Fruit fly (Drosophila melanogaster) whole organism, embryonic: Measurements from ENCODE around the gene jus.

Source experiments
- Blimp-1 ChIP-seq: fragments of 200-800 bp; sonication (Bioruptor generic); optimal IDR thresholded peaks from 3 replicates; lab custom pipeline; 2018; ENCODE audit warnings: missing biosample characterization, missing genetic modification characterization, mild to moderate bottlenecking, moderate library complexity, missing genetic modification reagents
- Bteb2 ChIP-seq: fragments of 200-800 bp; sonication (Bioruptor generic); optimal IDR thresholded peaks from 2 replicates; lab custom pipeline; 2016; ENCODE audit warnings: missing biosample characterization, missing genetic modification characterization
- CG1024 ChIP-seq: fragments of 200-800 bp; sonication (Bioruptor generic); IDR thresholded peaks from 2 replicates; pipeline ENCODE4 v1.3.6; 2022; ENCODE audit warnings: missing biosample characterization, missing genetic modification characterization
- CG10654 ChIP-seq: fragments of 200-800 bp; sonication (Bioruptor generic); optimal IDR thresholded peaks from 2 replicates; lab custom pipeline; 2016; ENCODE audit warnings: missing biosample characterization, missing genetic modification characterization
- CG10959 ChIP-seq: fragments of 200-800 bp; sonication (Bioruptor generic); IDR thresholded peaks from 2 replicates; pipeline ENCODE4 v1.3.6; 2022; ENCODE audit warnings: missing biosample characterization, missing genetic modification characterization
- CG11093 ChIP-seq: fragments of 200-800 bp; sonication (Bioruptor generic); IDR thresholded peaks from 3 replicates; pipeline ENCODE4 v1.3.6; 2022; ENCODE audit warnings: missing biosample characterization, missing genetic modification characterization
- CG11504 ChIP-seq: fragments of 200-800 bp; sonication (Bioruptor generic); optimal IDR thresholded peaks from 3 replicates; lab custom pipeline; 2019; ENCODE audit warnings: missing biosample characterization, mild to moderate bottlenecking, missing genetic modification characterization, moderate library complexity
- CG12104 ChIP-seq: fragments of 200-800 bp; sonication (Bioruptor generic); optimal IDR thresholded peaks from 3 replicates; lab custom pipeline; 2016; ENCODE audit warnings: missing biosample characterization, missing genetic modification characterization
- CG12219 ChIP-seq: fragments of 200-800 bp; sonication (Bioruptor generic); optimal IDR thresholded peaks from 3 replicates; lab custom pipeline; 2018; ENCODE audit warnings: missing biosample characterization, mild to moderate bottlenecking, missing genetic modification characterization
- CG13287 ChIP-seq: fragments of 200-800 bp; sonication (Bioruptor generic); IDR thresholded peaks from 2 replicates; pipeline ENCODE4 v1.3.6; 2022; ENCODE audit warnings: missing biosample characterization, missing genetic modification characterization; ENCODE audit not compliant: partially characterized antibody
- CG15073 ChIP-seq: fragments of 200-800 bp; sonication (Bioruptor generic); optimal IDR thresholded peaks from 2 replicates; lab custom pipeline; 2016; ENCODE audit warnings: missing biosample characterization, missing genetic modification characterization
- CG1529 ChIP-seq: fragments of 200-800 bp; sonication (Bioruptor generic); optimal IDR thresholded peaks from 3 replicates; lab custom pipeline; 2018; ENCODE audit warnings: missing biosample characterization, missing genetic modification characterization
- CG1603 ChIP-seq: fragments of 200-800 bp; sonication (Bioruptor generic); optimal IDR thresholded peaks from 2 replicates; lab custom pipeline; 2019; ENCODE audit warnings: missing biosample characterization, mild to moderate bottlenecking, missing genetic modification characterization, moderate library complexity
- CG1647 ChIP-seq: fragments of 200-800 bp; sonication (Bioruptor generic); optimal IDR thresholded peaks from 3 replicates; lab custom pipeline; 2016; ENCODE audit warnings: missing biosample characterization, missing genetic modification characterization
- CG17385 ChIP-seq: fragments of 200-800 bp; sonication (Bioruptor generic); optimal IDR thresholded peaks from 3 replicates; lab custom pipeline; 2018; ENCODE audit warnings: missing biosample characterization, mild to moderate bottlenecking, missing genetic modification characterization
- CG18599 ChIP-seq: fragments of 200-800 bp; sonication (Bioruptor generic); optimal IDR thresholded peaks from 3 replicates; lab custom pipeline; 2017; ENCODE audit warnings: missing biosample characterization, missing genetic modification characterization, mild to moderate bottlenecking, moderate library complexity, missing genetic modification reagents
- CG2678 ChIP-seq: fragments of 200-800 bp; sonication (Bioruptor generic); optimal IDR thresholded peaks from 3 replicates; lab custom pipeline; 2019; ENCODE audit warnings: missing biosample characterization, mild to moderate bottlenecking, missing genetic modification characterization, moderate library complexity
- CG2889 ChIP-seq: fragments of 200-800 bp; sonication (Bioruptor generic); IDR thresholded peaks from 3 replicates; pipeline ENCODE4 v1.3.6; 2022; ENCODE audit warnings: missing biosample characterization, missing genetic modification characterization
- CG33557 ChIP-seq: fragments of 200-800 bp; sonication (Bioruptor generic); optimal IDR thresholded peaks from 2 replicates; lab custom pipeline; 2019; ENCODE audit warnings: missing biosample characterization, mild to moderate bottlenecking, missing genetic modification characterization, moderate library complexity
- CG3726 ChIP-seq: fragments of 200-800 bp; sonication (Bioruptor generic); IDR thresholded peaks from 3 replicates; pipeline ENCODE4, ENCODE4 v1.3.6; 2022; ENCODE audit warnings: missing biosample characterization, missing genetic modification characterization
- CG4404 ChIP-seq: fragments of 200-800 bp; sonication (Bioruptor generic); IDR thresholded peaks from 2 replicates; pipeline ENCODE4 v1.3.6; 2022; ENCODE audit warnings: missing biosample characterization, missing genetic modification characterization
- CG4424 ChIP-seq: fragments of 200-800 bp; sonication (Bioruptor generic); optimal IDR thresholded peaks from 3 replicates; lab custom pipeline; 2016; ENCODE audit warnings: missing biosample characterization, missing genetic modification characterization
- CG4820 ChIP-seq: fragments of 200-800 bp; sonication (Bioruptor generic); optimal IDR thresholded peaks from 3 replicates; lab custom pipeline; 2016; ENCODE audit warnings: missing biosample characterization, missing genetic modification characterization
- CG6765 ChIP-seq: fragments of 200-800 bp; sonication (Bioruptor generic); optimal IDR thresholded peaks from 3 replicates; lab custom pipeline; 2017; ENCODE audit warnings: missing biosample characterization, mild to moderate bottlenecking, missing genetic modification characterization
- CG7839 ChIP-seq: fragments of 200-800 bp; sonication (Bioruptor generic); optimal IDR thresholded peaks from 3 replicates; lab custom pipeline; 2018; ENCODE audit warnings: missing biosample characterization, mild to moderate bottlenecking, missing genetic modification characterization, moderate library complexity
- CG8944 ChIP-seq: fragments of 200-800 bp; sonication (Bioruptor generic); optimal IDR thresholded peaks from 3 replicates; lab custom pipeline; 2016; ENCODE audit warnings: missing biosample characterization, missing genetic modification characterization
- Dad ChIP-seq: fragments of 200-800 bp; sonication (Bioruptor generic); optimal IDR thresholded peaks from 3 replicates; lab custom pipeline; 2016; ENCODE audit warnings: missing biosample characterization, missing genetic modification characterization
- E2f2 ChIP-seq: fragments of 200-800 bp; sonication (Bioruptor generic); IDR thresholded peaks from 2 replicates; pipeline ENCODE4 v1.3.6; 2022; ENCODE audit warnings: missing biosample characterization, missing genetic modification characterization
- H15 ChIP-seq: fragments of 200-800 bp; sonication (Bioruptor generic); IDR thresholded peaks from 3 replicates; pipeline ENCODE4 v1.3.6; 2022; ENCODE audit warnings: missing biosample characterization, missing genetic modification characterization
- HLHmδ ChIP-seq: fragments of 200-800 bp; sonication (Bioruptor generic); optimal IDR thresholded peaks from 2 replicates; lab custom pipeline; 2018; ENCODE audit warnings: missing biosample characterization, mild to moderate bottlenecking, missing genetic modification characterization, moderate library complexity
- Neu2 ChIP-seq: fragments of 200-800 bp; sonication (Bioruptor generic); optimal IDR thresholded peaks from 3 replicates; lab custom pipeline; 2016; ENCODE audit warnings: missing biosample characterization, missing genetic modification characterization, borderline replicate concordance
- Oaz ChIP-seq: fragments of 200-800 bp; sonication (Bioruptor generic); IDR thresholded peaks from 2 replicates; pipeline ENCODE4 v1.3.6; 2022; ENCODE audit warnings: missing biosample characterization, missing genetic modification characterization
- Ravus ChIP-seq: fragments of 200-800 bp; sonication (Bioruptor generic); IDR thresholded peaks from 2 replicates; pipeline ENCODE4 v1.3.6; 2022; ENCODE audit warnings: missing biosample characterization, missing genetic modification characterization
- Ssrp ChIP-seq: fragments of 200-800 bp; sonication (Bioruptor generic); optimal IDR thresholded peaks from 2 replicates; lab custom pipeline; 2018; ENCODE audit warnings: missing biosample characterization, mild to moderate bottlenecking, missing genetic modification characterization, moderate library complexity
- amos ChIP-seq: fragments of 200-800 bp; sonication (Bioruptor generic); IDR thresholded peaks from 2 replicates; pipeline ENCODE4 v1.3.6; 2022; ENCODE audit warnings: missing biosample characterization, missing genetic modification characterization; ENCODE audit not compliant: partially characterized antibody
- bigmax ChIP-seq: fragments of 200-800 bp; sonication (Bioruptor generic); optimal IDR thresholded peaks from 2 replicates; lab custom pipeline; 2018; ENCODE audit warnings: missing biosample characterization, mild to moderate bottlenecking, missing genetic modification characterization
- bowl ChIP-seq: fragments of 200-800 bp; sonication (Bioruptor generic); IDR thresholded peaks from 2 replicates; pipeline ENCODE4 v1.3.6; 2022; ENCODE audit warnings: missing biosample characterization, missing genetic modification characterization
- br ChIP-seq: fragments of >200 bp; optimal IDR thresholded peaks from 2 replicates; lab custom pipeline; 2017
- cad ChIP-seq: fragments of >200 bp; optimal IDR thresholded peaks from 2 replicates; lab custom pipeline; 2017; ENCODE audit warnings: missing biosample characterization, missing genetic modification characterization
- chn ChIP-seq: fragments of 200-800 bp; sonication (Bioruptor generic); optimal IDR thresholded peaks from 2 replicates; lab custom pipeline; 2016; ENCODE audit warnings: missing biosample characterization, missing genetic modification characterization
- eve ChIP-seq, 2 experiments: fragments of >200 bp; optimal IDR thresholded peaks; 2 replicates each; lab custom pipeline; 2017; ENCODE audit warnings: missing biosample characterization in 2 of 2, missing genetic modification characterization in 2 of 2
- eyg ChIP-seq: fragments of 200-800 bp; sonication (Bioruptor generic); optimal IDR thresholded peaks from 3 replicates; lab custom pipeline; 2016; ENCODE audit warnings: missing biosample characterization, missing genetic modification characterization
- ftz-f1 ChIP-seq: fragments of 200-800 bp; sonication (Bioruptor generic); optimal IDR thresholded peaks from 2 replicates; lab custom pipeline; 2016; ENCODE audit warnings: missing biosample characterization, missing genetic modification characterization
- h ChIP-seq: fragments of >200 bp; optimal IDR thresholded peaks from 2 replicates; lab custom pipeline; 2017
- nerfin-2 ChIP-seq: fragments of 200-800 bp; sonication (Bioruptor generic); IDR thresholded peaks from 2 replicates; pipeline ENCODE4 v1.3.6; 2022; ENCODE audit warnings: missing biosample characterization, missing genetic modification characterization; ENCODE audit not compliant: partially characterized antibody
- pnt ChIP-seq: fragments of 200-800 bp; sonication (Bioruptor generic); optimal IDR thresholded peaks from 3 replicates; lab custom pipeline; 2016; ENCODE audit warnings: missing biosample characterization, missing genetic modification characterization
- prd ChIP-seq, 3 experiments: fragments of >200 bp in 2 of 3; fragments of 200-800 bp in 1 of 3; sonication (Bioruptor generic) in 1 of 3; optimal IDR thresholded peaks in 2 of 3; IDR thresholded peaks in 1 of 3; 2 replicates in 2 of 3; 3 replicates in 1 of 3; pipeline versions ENCODE4 v1.3.6 to Lab custom; 2017 to 2022; ENCODE audit warnings: missing biosample characterization in 1 of 3, missing genetic modification characterization in 1 of 3
- sens-2 ChIP-seq: fragments of 200-800 bp; sonication (Bioruptor generic); IDR thresholded peaks from 2 replicates; pipeline ENCODE4 v1.3.6; 2022; ENCODE audit warnings: missing biosample characterization, missing genetic modification characterization
- sim ChIP-seq: fragments of 200-800 bp; sonication (Bioruptor generic); IDR thresholded peaks from 2 replicates; pipeline ENCODE4 v1.3.6; 2022; ENCODE audit warnings: missing biosample characterization, missing genetic modification characterization
- sob ChIP-seq: fragments of 200-800 bp; sonication (Bioruptor generic); IDR thresholded peaks from 2 replicates; pipeline ENCODE4 v1.3.6; 2022; ENCODE audit warnings: missing biosample characterization, missing genetic modification characterization
- tin ChIP-seq: fragments of 200-800 bp; sonication (Bioruptor generic); optimal IDR thresholded peaks from 3 replicates; lab custom pipeline; 2016; ENCODE audit warnings: missing biosample characterization, missing genetic modification characterization
- vfl ChIP-seq: fragments of 200-800 bp; sonication (Bioruptor generic); optimal IDR thresholded peaks from 2 replicates; lab custom pipeline; 2016; ENCODE audit warnings: missing biosample characterization, missing genetic modification characterization
- zen2 ChIP-seq: fragments of 200-800 bp; sonication (Bioruptor generic); IDR thresholded peaks from 3 replicates; pipeline ENCODE4 v1.3.6; 2022; ENCODE audit warnings: missing biosample characterization, missing genetic modification characterization; ENCODE audit not compliant: partially characterized antibody

The jus gene

DNA sequence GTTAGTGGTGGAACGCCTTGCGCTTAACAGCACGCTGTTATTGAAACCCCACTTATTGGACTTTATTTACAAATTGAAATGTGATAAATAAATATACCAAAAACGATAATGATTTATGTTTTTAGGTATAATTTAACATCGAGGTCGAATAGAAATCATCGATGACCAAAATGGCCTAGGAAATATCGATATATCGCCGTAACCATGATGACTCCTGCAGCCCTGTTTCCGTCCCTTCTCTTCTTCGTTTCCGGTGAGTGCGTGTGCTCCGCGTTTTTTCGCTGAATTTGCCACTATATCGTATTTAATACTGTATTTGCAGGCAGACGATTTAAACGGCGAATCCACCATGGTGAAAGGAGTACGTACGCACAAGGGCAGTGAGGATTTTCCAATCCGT lies 25.2 kb upstream of the jus start, which contains the start of gene eEF1gamma (continued):
- peak; percentile 60 for TF ChIP-seq pnt (GFP tag; lab: Kevin White, UChicago)
- TF ChIP-seq br (lab: Kevin White, UChicago) = no peak
- peak; percentile 90 for TF ChIP-seq sim (GFP tag; lab: Robert Waterston, UW)
- peak; percentile 82 for TF ChIP-seq E2f2
- TF ChIP-seq CG33557 = peak; percentile 95
- peak; percentile 95 for TF ChIP-seq Dad (GFP tag; lab: Kevin White, UChicago)
- peak; percentile 95 for TF ChIP-seq amos (GFP tag; lab: Robert Waterston, UW)
- peak; percentile 86 for TF ChIP-seq vfl (GFP tag; lab: Kevin White, UChicago)
- TF ChIP-seq CG3726 (GFP tag; lab: Robert Waterston, UW) = peak; percentile 87
- peak; percentile 91 for TF ChIP-seq tin (GFP tag; lab: Kevin White, UChicago)
- TF ChIP-seq sob (GFP tag; lab: Robert Waterston, UW) = peak; percentile 97
- TF ChIP-seq CG12219 = peak; percentile 94
- peak; percentile 87 for TF ChIP-seq CG1647
- peak; percentile 91 for TF ChIP-seq Oaz (GFP tag; lab: Robert Waterston, UW)
- peak; percentile 81 for TF ChIP-seq Neu2 (GFP tag; lab: Kevin White, UChicago)
- TF ChIP-seq eyg (GFP tag; lab: Kevin White, UChicago) = peak; percentile 94
- peak; percentile 96 for TF ChIP-seq H15 (GFP tag; lab: Robert Waterston, UW)
- TF ChIP-seq CG4424 (GFP tag; lab: Kevin White, UChicago) = peak; percentile 94
- peak; percentile 88 for TF ChIP-seq CG11504
- TF ChIP-seq CG17385 (GFP tag; lab: Kevin White, UChicago) = peak; percentile 96
- TF ChIP-seq CG10959 = peak; percentile 92
- TF ChIP-seq chn (GFP tag; lab: Kevin White, UChicago) = peak; percentile 93
- TF ChIP-seq Blimp-1 (GFP tag; lab: Kevin White, UChicago) = peak; percentile 71
- peak; percentile 80 for TF ChIP-seq CG2889
- TF ChIP-seq ftz-f1 (GFP tag; lab: Kevin White, UChicago) = peak; percentile 83
- peak; percentile 88 for TF ChIP-seq zen2
- peak; percentile 92 for TF ChIP-seq CG13287 (GFP tag; lab: Robert Waterston, UW)
- peak; percentile 95 for TF ChIP-seq CG1603 (tag; lab: Kevin White, UChicago)
- peak; percentile 95 for TF ChIP-seq CG18599
- peak; percentile 74 for TF ChIP-seq CG4404 (GFP tag; lab: Robert Waterston, UW)
- peak; percentile 88 for TF ChIP-seq CG4820 (GFP tag; lab: Kevin White, UChicago)
- peak; percentile 64 for TF ChIP-seq Ravus (GFP tag; lab: Robert Waterston, UW)
- peak; percentile 53; the same call in 1 of the 3 replicates for TF ChIP-seq CG11093 (GFP tag; lab: Robert Waterston, UW)
- TF ChIP-seq sens-2 (GFP tag; lab: Robert Waterston, UW) = peak; percentile 97

dm6 chr3R:29218001-29218400 lies 23.2 kb upstream of the jus start:
- TF ChIP-seq CG6765 (GFP tag; lab: Kevin White, UChicago) (no peak), CG8944 (GFP tag; lab: Kevin White, UChicago) (no peak), cad (GFP tag; lab: Kevin White, UChicago) (no peak), bowl (GFP tag; lab: Robert Waterston, UW) (no peak), h (lab: Kevin White, UChicago) (no peak), Bteb2 (GFP tag; lab: Kevin White, UChicago) (no peak), CG10654 (GFP tag; lab: Kevin White, UChicago) (no peak), CG15073 (no peak), CG7839 (tag; lab: Kevin White, UChicago) (peak; percentile 22), CG1603 (tag; lab: Kevin White, UChicago) (peak; percentile 33), CG12104 (GFP tag; lab: Kevin White, UChicago) (no peak), nerfin-2 (GFP tag; lab: Robert Waterston, UW) (no peak), CG2678 (peak; percentile 19), CG1024 (no peak), bigmax (GFP tag; lab: Kevin White, UChicago) (no peak), HLHmδ (GFP tag; lab: Kevin White, UChicago) (no peak), eve (GFP tag; optimal IDR thresholded peaks at IDR 0.05; lab: Kevin White, UChicago) (no peak), CG1529 (GFP tag; lab: Kevin White, UChicago) (no peak), Ssrp (tag; lab: Kevin White, UChicago) (no peak), CG3726 (GFP tag; lab: Robert Waterston, UW) (no peak), prd (optimal IDR thresholded peaks at IDR 0.05; lab: Kevin White, UChicago) (no peak), prd (GFP tag; IDR thresholded peaks at IDR 0.05; lab: Robert Waterston, UW) (no peak)
